Worm (Caenorhabditis elegans): ENCODE results near the gene Y39C12A.9.

Gene Y39C12A.9

ce11 chrIV:12301161-12301560, 42.1 kb upstream of the Y39C12A.9 start, which contains the start of gene oac-59:
TSS of gene oac-59 (minus strand) at chrIV:12301261.
- TF ChIP-seq tbx-2 (tag; optimal IDR thresholded peaks at IDR 0.05) (no peak), lin-15B (tag; optimal IDR thresholded peaks at IDR 0.05) (no peak), ceh-16 (tag; optimal IDR thresholded peaks at IDR 0.05) (no peak), nhr-23 (tag; optimal IDR thresholded peaks at IDR 0.05) (no peak), unc-62 (GFP tag; optimal IDR thresholded peaks at IDR 0.05) (no peak), elt-3 (tag; optimal IDR thresholded peaks at IDR 0.05) (no peak), ZK546.5 (tag; optimal IDR thresholded peaks at IDR 0.05) (no peak), nhr-43 (tag; optimal IDR thresholded peaks at IDR 0.05; ENCODE audit: poor library complexity, severe bottlenecking) (no peak), nhr-76 (tag; optimal IDR thresholded peaks at IDR 0.05) (no peak), nhr-12 (tag; optimal IDR thresholded peaks at IDR 0.05) (no peak), daf-12 (tag; optimal IDR thresholded peaks at IDR 0.05) (no peak), ztf-11 (tag; optimal IDR thresholded peaks at IDR 0.05) (no peak), eor-1 (tag; optimal IDR thresholded peaks at IDR 0.05) (no peak), ceh-82 (tag; optimal IDR thresholded peaks at IDR 0.05) (no peak), nhr-237 (tag; optimal IDR thresholded peaks at IDR 0.05) (no peak), egl-27 (tag; optimal IDR thresholded peaks at IDR 0.05) (no peak), sea-2 (GFP tag; optimal IDR thresholded peaks at IDR 0.05) (no peak), mdl-1 (tag; optimal IDR thresholded peaks at IDR 0.05) (no peak), ztf-4 (tag; optimal IDR thresholded peaks at IDR 0.05) (no peak)

DNA sequence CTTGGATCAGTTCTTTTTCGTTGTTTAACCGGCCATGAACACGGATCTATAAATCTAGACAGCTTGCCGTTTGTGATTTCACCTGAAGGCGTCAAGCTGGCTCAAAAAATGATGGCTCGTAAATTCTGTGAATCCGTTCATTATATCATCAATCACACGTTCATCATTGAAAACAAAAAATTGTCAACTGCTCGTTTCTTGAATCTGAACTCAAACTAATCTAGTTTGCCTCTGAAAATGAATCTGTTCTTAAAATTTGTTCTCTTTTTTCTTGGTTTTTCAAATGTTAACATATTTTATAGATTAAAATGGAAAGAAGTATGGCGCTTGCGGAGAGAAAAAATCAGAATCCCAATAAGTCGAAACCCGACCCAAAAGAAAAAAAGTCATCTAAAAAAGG, 31.7 kb upstream of the Y39C12A.9 start, which contains the start of gene C42C1.8:
Gene C42C1.8, plus strand, starts transcription at position 301 of the 400 bp plus-strand sequence.
- TF ChIP-seq zag-1 (tag; optimal IDR thresholded peaks at IDR 0.05): no peak

DNA sequence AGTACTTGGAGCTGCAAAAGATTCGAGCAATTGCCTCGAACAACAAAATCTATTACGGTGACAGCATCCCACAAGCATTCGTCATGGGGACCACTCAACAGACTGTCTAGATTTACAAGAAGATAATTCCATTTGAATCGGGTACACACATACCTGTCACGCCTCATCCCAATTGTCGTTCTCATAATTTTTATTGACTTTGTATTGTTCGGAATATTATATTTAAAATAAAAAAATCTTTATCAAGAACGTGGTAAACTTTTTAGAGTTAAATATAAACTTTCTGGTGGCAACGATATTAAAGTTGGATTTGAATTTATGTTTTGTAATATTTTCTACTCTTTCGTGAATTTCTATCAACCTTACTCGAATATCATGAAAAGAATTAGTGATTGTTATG, 30.1 kb upstream of the Y39C12A.9 start, which contains the start of gene C42C1.9:
Gene C42C1.9, plus strand, starts transcription at position 301 of the 400 bp plus-strand sequence.
- TF ChIP-seq fkh-2 (tag; optimal IDR thresholded peaks at IDR 0.05): no peak

- TF ChIP-seq aly-2 (tag; optimal IDR thresholded peaks at IDR 0.05): no peak
- TF ChIP-seq ceh-28 (tag; optimal IDR thresholded peaks at IDR 0.05): no peak
- TF ChIP-seq elt-1 (tag; optimal IDR thresholded peaks at IDR 0.05): no peak
- TF ChIP-seq nhr-76 (tag; optimal IDR thresholded peaks at IDR 0.05): no peak
- no peak for TF ChIP-seq lin-39 (tag; optimal IDR thresholded peaks at IDR 0.05)
- no peak for TF ChIP-seq ztf-4 (tag; optimal IDR thresholded peaks at IDR 0.05)
- no peak for TF ChIP-seq egl-27 (tag; optimal IDR thresholded peaks at IDR 0.05)
Measured at ce11 chrIV:12287628-12288027, 28.6 kb upstream of the Y39C12A.9 start, which contains the start of gene erl-1. TSS of gene erl-1 (plus strand) at chrIV:12287928.

ce11 chrIV:12282873-12283272, 23.9 kb upstream of the Y39C12A.9 start, which contains the start of gene hpo-12:
TSS of gene hpo-12 (plus strand) at chrIV:12283173.
- TF ChIP-seq nhr-28 (tag; optimal IDR thresholded peaks at IDR 0.05): no peak
- TF ChIP-seq jun-1 (tag; optimal IDR thresholded peaks at IDR 0.05): no peak
- no peak for TF ChIP-seq nfya-1 (tag; optimal IDR thresholded peaks at IDR 0.05; ENCODE audit: insufficient read depth)
- TF ChIP-seq elt-3 (tag; optimal IDR thresholded peaks at IDR 0.05): no peak
- no peak for TF ChIP-seq nhr-76 (tag; optimal IDR thresholded peaks at IDR 0.05)
- TF ChIP-seq sea-2 (GFP tag; optimal IDR thresholded peaks at IDR 0.05): no peak
- no peak for TF ChIP-seq nhr-67 (tag; optimal IDR thresholded peaks at IDR 0.05)
- TF ChIP-seq elt-1 (tag; optimal IDR thresholded peaks at IDR 0.05): no peak
- TF ChIP-seq pqm-1 (tag; optimal IDR thresholded peaks at IDR 0.05): no peak
- no peak for TF ChIP-seq skn-1 (tag; optimal IDR thresholded peaks at IDR 0.05)
- TF ChIP-seq tbx-2 (tag; optimal IDR thresholded peaks at IDR 0.05): no peak
- TF ChIP-seq snpc-4 (tag; optimal IDR thresholded peaks at IDR 0.05): no peak
- TF ChIP-seq ztf-11 (tag; optimal IDR thresholded peaks at IDR 0.05): no peak
- no peak for TF ChIP-seq nhr-25 (tag; optimal IDR thresholded peaks at IDR 0.05)

Measured in whole organism, L3 larva.